Fruit fly (Drosophila melanogaster): ENCODE measurements around the gene Arfrp1.

Gene Arfrp1

dm6 chrX:9136776-9137550 is 30.1 kb downstream of the Arfrp1 start (continued):
- TF ChIP-seq CG9817 (tag; optimal IDR thresholded peaks at IDR 0.05) (peak; percentile 14), CG4854 (GFP tag; optimal IDR thresholded peaks at IDR 0.05) (no peak), CG15696 (tag; optimal IDR thresholded peaks at IDR 0.05) (peak; percentile 21), CTCF (GFP tag; optimal IDR thresholded peaks at IDR 0.05) (no peak), fd96Cb (tag; optimal IDR thresholded peaks at IDR 0.05) (peak; percentile 35), NfI (GFP tag; optimal IDR thresholded peaks at IDR 0.05) (peak; percentile 33), ac (GFP tag; optimal IDR thresholded peaks at IDR 0.05) (no peak), Rfx (GFP tag; IDR thresholded peaks at IDR 0.05) (no peak), sim (GFP tag; IDR thresholded peaks at IDR 0.05) (no peak), Deaf1 (tag; optimal IDR thresholded peaks at IDR 0.05) (peak; percentile 11), Trl (optimal IDR thresholded peaks at IDR 0.05) (no peak), Trl (GFP tag; optimal IDR thresholded peaks at IDR 0.05) (peak; percentile 34), Gug (GFP tag; IDR thresholded peaks at IDR 0.05) (peak; percentile 23; the same call in 2 of the 4 replicates), Ada2b (GFP tag; IDR thresholded peaks at IDR 0.05) (peak; percentile 50), Fer1 (GFP tag; optimal IDR thresholded peaks at IDR 0.05) (peak; percentile 23), tap (tag; optimal IDR thresholded peaks at IDR 0.05) (peak; percentile 37), Chrac-16 (GFP tag; optimal IDR thresholded peaks at IDR 0.05) (peak; percentile 22), salm (tag; optimal IDR thresholded peaks at IDR 0.05) (peak; percentile 29), crp (GFP tag; optimal IDR thresholded peaks at IDR 0.05) (peak in 1 of 2 experiments; percentile 45), CG16863 (GFP tag; optimal IDR thresholded peaks at IDR 0.05) (peak; percentile 43), Ravus (GFP tag; IDR thresholded peaks at IDR 0.05) (no peak), CG8281 (tag; optimal IDR thresholded peaks at IDR 0.05) (peak; percentile 25), gem (tag; optimal IDR thresholded peaks at IDR 0.05) (peak; percentile 79), PHDP (tag; optimal IDR thresholded peaks at IDR 0.05) (peak; percentile 62), CG15269 (tag; optimal IDR thresholded peaks at IDR 0.05) (peak; percentile 54), CG12942 (GFP tag; optimal IDR thresholded peaks at IDR 0.05) (peak; percentile 12), CG14710 (tag; optimal IDR thresholded peaks at IDR 0.05) (peak; percentile 39), CG15514 (GFP tag; optimal IDR thresholded peaks at IDR 0.05) (peak; percentile 26), CG10979 (tag; optimal IDR thresholded peaks at IDR 0.05) (peak; percentile 58), fu2 (GFP tag; optimal IDR thresholded peaks at IDR 0.05) (peak; percentile 26), Oli (tag; optimal IDR thresholded peaks at IDR 0.05) (peak; percentile 59), hbn (GFP tag; IDR thresholded peaks at IDR 0.05; ENCODE audit: partially characterized antibody) (no peak), CG12769 (tag; optimal IDR thresholded peaks at IDR 0.05) (peak; percentile 37), Mes4 (GFP tag; optimal IDR thresholded peaks at IDR 0.05) (peak; percentile 20), peb (GFP tag; IDR thresholded peaks at IDR 0.05) (no peak), lmd (GFP tag; IDR thresholded peaks at IDR 0.05) (peak; percentile 44; the same call in 1 of the 2 replicates), Dek (tag; optimal IDR thresholded peaks at IDR 0.05) (peak; percentile 2), CG5953 (GFP tag; IDR thresholded peaks at IDR 0.05) (peak; percentile 28; the same call in 1 of the 2 replicates), CG6689 (GFP tag; IDR thresholded peaks at IDR 0.05) (peak; percentile 35; the same call in 1 of the 2 replicates), twi (tag; optimal IDR thresholded peaks at IDR 0.05) (no peak), lilli (GFP tag; optimal IDR thresholded peaks at IDR 0.05) (peak; percentile 34), CG6683 (GFP tag; optimal IDR thresholded peaks at IDR 0.05) (no peak), CG11504 (tag; optimal IDR thresholded peaks at IDR 0.05) (peak; percentile 79), E2f2 (GFP tag; IDR thresholded peaks at IDR 0.05) (peak; percentile 25; the same call in 1 of the 2 replicates), CG10654 (GFP tag; optimal IDR thresholded peaks at IDR 0.05) (peak; percentile 36), CG4730 (GFP tag; IDR thresholded peaks at IDR 0.05) (peak; percentile 38; the same call in 1 of the 2 replicates), CG11085 (GFP tag; IDR thresholded peaks at IDR 0.05) (no peak), CG8944 (GFP tag; optimal IDR thresholded peaks at IDR 0.05) (peak; percentile 2), CG11723 (GFP tag; optimal IDR thresholded peaks at IDR 0.05) (peak; percentile 13)

Measured in whole organism, embryonic.